Worm (Caenorhabditis elegans): Measurements from ENCODE around the gene flp-12.

ce11 chrX:4574873-4575272 lies 17.3 kb downstream of the flp-12 start:
- TF ChIP-seq ama-1 (optimal IDR thresholded peaks at IDR 0.05): no peak
- TF ChIP-seq B0310.2 (tag; optimal IDR thresholded peaks at IDR 0.05): no peak
- TF ChIP-seq tbx-37 (GFP tag; conservative IDR thresholded peaks at IDR 0.05): no peak
- TF ChIP-seq sea-1 (GFP tag; conservative IDR thresholded peaks at IDR 0.05): no peak
- no peak for TF ChIP-seq aly-1 (tag; optimal IDR thresholded peaks at IDR 0.05)
- no peak for TF ChIP-seq flt-1 (GFP tag; IDR thresholded peaks at IDR 0.05)

Data from whole organism, early embryonic.